Fruit fly (Drosophila melanogaster) whole organism, embryonic: ENCODE data around the gene w.

Experiments
- Bteb2 ChIP-seq: fragments of 200-800 bp; sonication (Bioruptor generic); optimal IDR thresholded peaks from 2 replicates; lab custom pipeline; 2016; ENCODE audit warnings: missing biosample characterization, missing genetic modification characterization
- CG1024 ChIP-seq: fragments of 200-800 bp; sonication (Bioruptor generic); IDR thresholded peaks from 2 replicates; pipeline ENCODE4 v1.3.6; 2022; ENCODE audit warnings: missing biosample characterization, missing genetic modification characterization
- CG10267 ChIP-seq: fragments of 200-800 bp; sonication (Bioruptor generic); optimal IDR thresholded peaks from 2 replicates; lab custom pipeline; 2018; ENCODE audit warnings: missing biosample characterization, mild to moderate bottlenecking, missing genetic modification characterization, moderate library complexity
- CG11504 ChIP-seq: fragments of 200-800 bp; sonication (Bioruptor generic); optimal IDR thresholded peaks from 3 replicates; lab custom pipeline; 2019; ENCODE audit warnings: missing biosample characterization, mild to moderate bottlenecking, missing genetic modification characterization, moderate library complexity
- CG11723 ChIP-seq: fragments of 200-800 bp; sonication (Bioruptor generic); optimal IDR thresholded peaks from 2 replicates; lab custom pipeline; 2017; ENCODE audit warnings: missing biosample characterization, mild to moderate bottlenecking, missing genetic modification characterization
- CG13624 ChIP-seq: fragments of 200-800 bp; sonication (Bioruptor generic); optimal IDR thresholded peaks from 2 replicates; lab custom pipeline; 2016; ENCODE audit warnings: missing biosample characterization, missing genetic modification characterization
- CG14441 ChIP-seq: fragments of 200-800 bp; sonication (Bioruptor generic); IDR thresholded peaks from 2 replicates; pipeline ENCODE4 v1.3.6; 2022; ENCODE audit warnings: missing biosample characterization, missing genetic modification characterization
- CG18011 ChIP-seq: fragments of 200-800 bp; sonication (Bioruptor generic); optimal IDR thresholded peaks from 2 replicates; lab custom pipeline; 2017; ENCODE audit warnings: missing biosample characterization, missing genetic modification characterization, mild to moderate bottlenecking, moderate library complexity, missing genotype
- CG2199 ChIP-seq: fragments of 200-800 bp; sonication (Bioruptor generic); IDR thresholded peaks from 3 replicates; pipeline ENCODE4 v1.3.6; 2022; ENCODE audit warnings: missing biosample characterization, missing genetic modification characterization
- CG30403 ChIP-seq: fragments of 200-800 bp; sonication (Bioruptor generic); optimal IDR thresholded peaks from 3 replicates; lab custom pipeline; 2016; ENCODE audit warnings: missing biosample characterization, missing genetic modification characterization
- CG33557 ChIP-seq: fragments of 200-800 bp; sonication (Bioruptor generic); optimal IDR thresholded peaks from 2 replicates; lab custom pipeline; 2019; ENCODE audit warnings: missing biosample characterization, mild to moderate bottlenecking, missing genetic modification characterization, moderate library complexity
- CG3847 ChIP-seq: fragments of 200-800 bp; sonication (Bioruptor generic); IDR thresholded peaks from 2 replicates; pipeline ENCODE4 v1.3.6; 2022; ENCODE audit warnings: missing biosample characterization, missing genetic modification characterization
- CG4854 ChIP-seq: fragments of 200-800 bp; sonication (Bioruptor generic); optimal IDR thresholded peaks from 2 replicates; lab custom pipeline; 2016; ENCODE audit warnings: missing biosample characterization, missing genetic modification characterization, inconsistent platforms
- CG6254 ChIP-seq: fragments of 200-800 bp; sonication (Bioruptor generic); optimal IDR thresholded peaks from 3 replicates; lab custom pipeline; 2017; ENCODE audit warnings: mild to moderate bottlenecking, missing biosample characterization, missing genetic modification reagents, missing genetic modification characterization
- CG6813 ChIP-seq: fragments of 200-800 bp; sonication (Bioruptor generic); optimal IDR thresholded peaks from 2 replicates; lab custom pipeline; 2017; ENCODE audit warnings: missing biosample characterization, missing genetic modification characterization, mild to moderate bottlenecking, moderate library complexity, missing genetic modification reagents
- CG7357 ChIP-seq: fragments of 200-800 bp; sonication (Bioruptor generic); IDR thresholded peaks from 3 replicates; pipeline ENCODE4 v1.3.6; 2022; ENCODE audit warnings: missing biosample characterization, missing genetic modification characterization
- CG9727 ChIP-seq: fragments of 200-800 bp; sonication (Bioruptor generic); optimal IDR thresholded peaks from 3 replicates; lab custom pipeline; 2017; ENCODE audit warnings: missing biosample characterization, mild to moderate bottlenecking, missing genetic modification characterization
- CG9797 ChIP-seq: fragments of 200-800 bp; sonication (Bioruptor generic); optimal IDR thresholded peaks from 3 replicates; lab custom pipeline; 2018; ENCODE audit warnings: missing biosample characterization, mild to moderate bottlenecking, missing genetic modification characterization
- CG9932 ChIP-seq: fragments of 200-800 bp; sonication (Bioruptor generic); IDR thresholded peaks from 2 replicates; pipeline ENCODE4 v1.3.6; 2022; ENCODE audit warnings: missing biosample characterization, missing genetic modification characterization
- D19B ChIP-seq: fragments of 200-800 bp; sonication (Bioruptor generic); optimal IDR thresholded peaks from 2 replicates; lab custom pipeline; 2017; ENCODE audit warnings: missing biosample characterization, mild to moderate bottlenecking, missing genetic modification characterization
- Hr39 ChIP-seq: fragments of >200 bp; optimal IDR thresholded peaks from 2 replicates; lab custom pipeline; 2017
- MESR4 ChIP-seq: fragments of 200-800 bp; sonication (Bioruptor generic); optimal IDR thresholded peaks from 2 replicates; lab custom pipeline; 2018; ENCODE audit warnings: missing biosample characterization, mild to moderate bottlenecking, missing genetic modification characterization, moderate library complexity
- Max ChIP-seq: fragments of 200-800 bp; sonication (Bioruptor generic); optimal IDR thresholded peaks from 2 replicates; lab custom pipeline; 2016; ENCODE audit warnings: missing biosample characterization, mild to moderate bottlenecking, missing genetic modification characterization
- Med ChIP-seq: fragments of 200-800 bp; sonication (Bioruptor generic); peaks from one replicate; lab custom pipeline; 2016; ENCODE audit warnings: missing biosample characterization, missing genetic modification characterization, mild to moderate bottlenecking, inconsistent platforms, moderate library complexity
- Ptx1 ChIP-seq: fragments of 200-800 bp; sonication (Bioruptor generic); IDR thresholded peaks from 2 replicates; pipeline ENCODE4 v1.3.6; 2022; ENCODE audit warnings: missing biosample characterization, missing genetic modification characterization
- Sin3A ChIP-seq: fragments of >200 bp; optimal IDR thresholded peaks from 2 replicates; lab custom pipeline; 2018
- Trl ChIP-seq, 3 experiments: fragments of >200 bp in 2 of 3; fragments of 200-800 bp in 1 of 3; sonication (Bioruptor generic) in 1 of 3; optimal IDR thresholded peaks; 2 replicates in 1 of 3; 3 replicates in 2 of 3; lab custom pipeline; 2016 to 2017; ENCODE audit warnings: missing biosample characterization in 1 of 3, missing genetic modification characterization in 1 of 3
- Vsx1 ChIP-seq: fragments of 200-800 bp; sonication (Bioruptor generic); optimal IDR thresholded peaks from 2 replicates; lab custom pipeline; 2017; ENCODE audit warnings: missing biosample characterization, mild to moderate bottlenecking, missing genetic modification characterization, missing genetic modification reagents
- ap ChIP-seq: fragments of 200-800 bp; sonication (Bioruptor generic); IDR thresholded peaks from 2 replicates; pipeline ENCODE4 v1.3.6; 2022; ENCODE audit warnings: missing biosample characterization, missing genetic modification characterization
- ato ChIP-seq: fragments of 200-800 bp; sonication (Bioruptor generic); IDR thresholded peaks from 2 replicates; pipeline ENCODE4 v1.3.6; 2022; ENCODE audit warnings: missing biosample characterization, missing genetic modification characterization; ENCODE audit not compliant: partially characterized antibody
- bigmax ChIP-seq: fragments of 200-800 bp; sonication (Bioruptor generic); optimal IDR thresholded peaks from 2 replicates; lab custom pipeline; 2018; ENCODE audit warnings: missing biosample characterization, mild to moderate bottlenecking, missing genetic modification characterization
- ci ChIP-seq: fragments of 200-800 bp; sonication (Bioruptor generic); IDR thresholded peaks from 3 replicates; pipeline ENCODE4 v1.3.6; 2022; ENCODE audit warnings: missing biosample characterization, missing genetic modification characterization
- disco-r ChIP-seq: fragments of 200-800 bp; sonication (Bioruptor generic); optimal IDR thresholded peaks from 2 replicates; lab custom pipeline; 2016; ENCODE audit warnings: missing biosample characterization, missing genetic modification characterization
- dmrt11E ChIP-seq: fragments of 200-800 bp; sonication (Bioruptor generic); optimal IDR thresholded peaks from 3 replicates; lab custom pipeline; 2018; ENCODE audit warnings: missing biosample characterization, mild to moderate bottlenecking, missing genetic modification characterization, moderate library complexity
- ems ChIP-seq: fragments of 200-800 bp; sonication (Bioruptor generic); optimal IDR thresholded peaks from 3 replicates; lab custom pipeline; 2016; ENCODE audit warnings: missing biosample characterization, missing genetic modification characterization
- exex ChIP-seq: fragments of 200-800 bp; sonication (Bioruptor generic); optimal IDR thresholded peaks from 4 replicates; lab custom pipeline; 2018; ENCODE audit warnings: missing biosample characterization, mild to moderate bottlenecking, missing genetic modification characterization, moderate library complexity
- fd64A ChIP-seq: fragments of 200-800 bp; sonication (Bioruptor generic); optimal IDR thresholded peaks from 3 replicates; lab custom pipeline; 2018; ENCODE audit warnings: missing biosample characterization, mild to moderate bottlenecking, missing genetic modification characterization
- gce ChIP-seq: fragments of 200-800 bp; sonication (Bioruptor generic); IDR thresholded peaks from 3 replicates; pipeline ENCODE4 v1.3.6; 2022; ENCODE audit warnings: missing biosample characterization, missing genetic modification characterization
- gt ChIP-seq: fragments of 200-800 bp; sonication (Bioruptor generic); IDR thresholded peaks from 2 replicates; pipeline ENCODE4 v1.3.6; 2022; ENCODE audit warnings: missing biosample characterization, missing genetic modification characterization
- maf-S ChIP-seq: fragments of 200-800 bp; sonication (Bioruptor generic); optimal IDR thresholded peaks from 2 replicates; lab custom pipeline; 2016; ENCODE audit warnings: missing biosample characterization, missing genetic modification characterization
- nau ChIP-seq: fragments of 200-800 bp; sonication (Bioruptor generic); optimal IDR thresholded peaks from 3 replicates; lab custom pipeline; 2017; ENCODE audit warnings: missing biosample characterization, mild to moderate bottlenecking, missing genetic modification characterization, missing genetic modification reagents
- nerfin-1 ChIP-seq: fragments of 200-800 bp; sonication (Bioruptor generic); optimal IDR thresholded peaks from 3 replicates; lab custom pipeline; 2019; ENCODE audit warnings: missing biosample characterization, mild to moderate bottlenecking, missing genetic modification characterization, moderate library complexity
- pnt ChIP-seq: fragments of 200-800 bp; sonication (Bioruptor generic); optimal IDR thresholded peaks from 3 replicates; lab custom pipeline; 2016; ENCODE audit warnings: missing biosample characterization, missing genetic modification characterization
- pum ChIP-seq: fragments of 200-800 bp; sonication (Bioruptor generic); optimal IDR thresholded peaks from 2 replicates; lab custom pipeline; 2016; ENCODE audit warnings: missing biosample characterization, missing genetic modification characterization
- repo ChIP-seq: fragments of 200-800 bp; sonication (Bioruptor generic); optimal IDR thresholded peaks from 2 replicates; lab custom pipeline; 2016; ENCODE audit warnings: missing biosample characterization, missing genetic modification characterization
- schlank ChIP-seq: fragments of 200-800 bp; sonication (Bioruptor generic); optimal IDR thresholded peaks from 2 replicates; lab custom pipeline; 2018; ENCODE audit warnings: missing biosample characterization, mild to moderate bottlenecking, missing genetic modification characterization
- slbo ChIP-seq: fragments of 200-800 bp; sonication (Bioruptor generic); IDR thresholded peaks from 2 replicates; pipeline ENCODE4 v1.3.6; 2022; ENCODE audit warnings: missing biosample characterization, missing genetic modification characterization
- ssp ChIP-seq: fragments of 200-800 bp; sonication (Bioruptor generic); IDR thresholded peaks from 2 replicates; pipeline ENCODE4 v1.3.6; 2022; ENCODE audit warnings: missing biosample characterization, missing genetic modification characterization
- toy ChIP-seq: fragments of 200-800 bp; sonication (Bioruptor generic); IDR thresholded peaks from 2 replicates; pipeline ENCODE4 v1.3.6; 2022; ENCODE audit warnings: missing biosample characterization, missing genetic modification characterization
- twi ChIP-seq: fragments of 200-800 bp; optimal IDR thresholded peaks from 2 replicates; lab custom pipeline; 2019; ENCODE audit warnings: missing biosample characterization, mild to moderate bottlenecking, missing genetic modification characterization, moderate library complexity
- usp ChIP-seq: fragments of >200 bp; optimal IDR thresholded peaks from 2 replicates; lab custom pipeline; 2017; ENCODE audit warnings: missing biosample characterization, missing genetic modification characterization

w gene

dm6 chrX:2786553-2787118 lies 9.6 kb downstream of the w start (continued):
- TF ChIP-seq Bteb2 (GFP tag; lab: Kevin White, UChicago) (peak; percentile 91), toy (GFP tag; lab: Robert Waterston, UW) (peak; percentile 68), disco-r (GFP tag; lab: Kevin White, UChicago) (peak; percentile 83), Vsx1 (peak; percentile 13), twi (no peak), CG30403 (GFP tag; lab: Kevin White, UChicago) (peak; percentile 88), gce (GFP tag; lab: Robert Waterston, UW) (peak; percentile 91), ci (GFP tag; lab: Robert Waterston, UW) (peak; percentile 93), nau (GFP tag; lab: Kevin White, UChicago) (peak; percentile 68), CG6254 (peak; percentile 51), dmrt11E (peak; percentile 39), Trl (optimal IDR thresholded peaks at IDR 0.05; lab: Kevin White, UChicago) (no peak), Trl (GFP tag; optimal IDR thresholded peaks at IDR 0.05; lab: Kevin White, UChicago) (peak; percentile 85), usp (GFP tag; lab: Kevin White, UChicago) (no peak), CG13624 (GFP tag; lab: Kevin White, UChicago) (peak; percentile 90), CG4854 (GFP tag; lab: Kevin White, UChicago) (peak; percentile 75), Sin3A (lab: Kevin White, UChicago) (no peak), CG33557 (no peak), nerfin-1 (tag; lab: Kevin White, UChicago) (peak; percentile 74), CG6813 (GFP tag; lab: Kevin White, UChicago) (peak; percentile 80), D19B (GFP tag; lab: Kevin White, UChicago) (peak; percentile 76), ato (no peak), pnt (peak; percentile 79), CG11723 (peak; percentile 59), CG18011 (GFP tag; lab: Kevin White, UChicago) (peak; percentile 66), schlank (tag; lab: Kevin White, UChicago) (peak; percentile 68), ems (GFP tag; lab: Kevin White, UChicago) (peak; percentile 85), pum (GFP tag; lab: Kevin White, UChicago) (peak; percentile 73), bigmax (no peak), gt (peak; percentile 74), CG3847 (peak; percentile 93), ssp (GFP tag; lab: Robert Waterston, UW) (peak; percentile 79), Med (GFP tag; lab: Kevin White, UChicago) (peak; percentile 99), maf-S (GFP tag; lab: Kevin White, UChicago) (peak; percentile 83), exex (tag; lab: Kevin White, UChicago) (peak; percentile 46), slbo (GFP tag; lab: Robert Waterston, UW) (peak; percentile 96), ap (peak; percentile 83), repo (GFP tag; lab: Kevin White, UChicago) (peak; percentile 78), fd64A (GFP tag; lab: Kevin White, UChicago) (no peak), CG10267 (tag; lab: Kevin White, UChicago) (peak; percentile 70), CG9797 (GFP tag; lab: Kevin White, UChicago) (no peak), CG9727 (peak; percentile 82), CG1024 (GFP tag; lab: Robert Waterston, UW) (peak; percentile 77), MESR4 (GFP tag; lab: Kevin White, UChicago) (peak; percentile 7), Hr39 (lab: Kevin White, UChicago) (no peak), Max (GFP tag; lab: Kevin White, UChicago) (peak; percentile 81), CG9932 (GFP tag; lab: Robert Waterston, UW) (peak; percentile 89), CG11504 (tag; lab: Kevin White, UChicago) (peak; percentile 92), CG7357 (GFP tag; lab: Robert Waterston, UW) (peak; percentile 87), Ptx1 (GFP tag; lab: Robert Waterston, UW) (peak; percentile 94), CG2199 (peak; percentile 76; the same call in 2 of the 3 replicates), CG14441 (GFP tag; lab: Robert Waterston, UW) (peak; percentile 96)
